Fruit fly (Drosophila melanogaster): ENCODE data around the gene CG10650.

The CG10650 gene

DNA sequence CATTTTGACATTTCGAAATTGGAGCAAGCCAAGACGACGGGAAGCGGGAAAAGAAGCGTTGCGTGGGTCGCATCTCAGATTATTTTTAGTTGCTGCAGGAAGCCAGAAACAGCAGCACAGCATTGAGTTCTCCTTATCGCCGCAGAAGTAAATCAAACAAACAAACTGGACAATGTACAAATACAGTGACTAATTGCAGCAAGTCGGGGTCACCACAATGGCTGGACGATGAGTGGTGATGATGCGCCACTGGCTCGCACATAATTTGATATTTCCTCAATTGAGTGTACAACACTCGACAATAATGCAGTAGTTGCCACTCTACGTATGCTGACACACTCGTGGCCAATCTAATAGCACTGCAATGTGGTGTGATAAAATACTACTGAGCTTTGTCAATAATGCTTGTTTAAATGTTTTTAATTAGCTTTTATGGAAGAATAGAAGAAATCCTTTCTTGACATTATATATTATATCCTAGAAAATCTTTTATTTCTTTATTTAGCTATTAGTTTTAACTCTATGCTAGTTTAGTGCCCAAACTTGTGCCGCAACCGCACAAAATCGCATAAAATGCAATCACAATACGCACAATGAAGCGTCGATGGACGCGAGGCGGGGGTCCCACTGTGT lies 13.7 kb downstream of the CG10650 start (continued):
- no peak for TF ChIP-seq ato (GFP tag; IDR thresholded peaks at IDR 0.05; ENCODE audit: partially characterized antibody)
- TF ChIP-seq Blimp-1 (GFP tag; optimal IDR thresholded peaks at IDR 0.05): peak; percentile 54
- TF ChIP-seq CG4424 (GFP tag; optimal IDR thresholded peaks at IDR 0.05): peak; percentile 18
- TF ChIP-seq chinmo (GFP tag; IDR thresholded peaks at IDR 0.05; ENCODE audit: partially characterized antibody): no peak
- peak; percentile 57 for TF ChIP-seq dmrt11E (tag; optimal IDR thresholded peaks at IDR 0.05)
- TF ChIP-seq CG16815 (GFP tag; optimal IDR thresholded peaks at IDR 0.05): peak; percentile 0
- peak; percentile 64; the same call in 2 of the 3 replicates for TF ChIP-seq zfh1 (GFP tag; IDR thresholded peaks at IDR 0.05)
- TF ChIP-seq CG4328 (GFP tag; optimal IDR thresholded peaks at IDR 0.05): no peak
- peak; percentile 65 to 75 for TF ChIP-seq bsh (GFP tag; optimal IDR thresholded peaks at IDR 0.05)
- TF ChIP-seq pros (GFP tag; optimal IDR thresholded peaks at IDR 0.05): peak; percentile 23
- no peak for TF ChIP-seq Scr (GFP tag; IDR thresholded peaks at IDR 0.05; ENCODE audit: partially characterized antibody)
- no peak for TF ChIP-seq Max (GFP tag; optimal IDR thresholded peaks at IDR 0.05)
- TF ChIP-seq Ssrp (tag; optimal IDR thresholded peaks at IDR 0.05): peak; percentile 31
- no peak for TF ChIP-seq CG6683 (GFP tag; optimal IDR thresholded peaks at IDR 0.05)
- TF ChIP-seq CG17829 (tag; optimal IDR thresholded peaks at IDR 0.05): peak; percentile 10
- TF ChIP-seq CG2678 (tag; optimal IDR thresholded peaks at IDR 0.05): peak; percentile 42
- TF ChIP-seq CG33557 (GFP tag; optimal IDR thresholded peaks at IDR 0.05): peak; percentile 0
- TF ChIP-seq CG9727 (GFP tag; optimal IDR thresholded peaks at IDR 0.05): peak; percentile 32
- peak; percentile 39 for TF ChIP-seq Oli (tag; optimal IDR thresholded peaks at IDR 0.05)
- no peak for TF ChIP-seq odd (GFP tag; optimal IDR thresholded peaks at IDR 0.05)
- TF ChIP-seq CG10321 (GFP tag; IDR thresholded peaks at IDR 0.05): no peak
- no peak for TF ChIP-seq Dp (GFP tag; optimal IDR thresholded peaks at IDR 0.05)
- peak in 1 of 2 experiments; percentile 34 for TF ChIP-seq eve (GFP tag; optimal IDR thresholded peaks at IDR 0.05)
- peak; percentile 11 for TF ChIP-seq Hr3 (GFP tag; optimal IDR thresholded peaks at IDR 0.05)
- peak; percentile 55 for TF ChIP-seq CG10431 (GFP tag; optimal IDR thresholded peaks at IDR 0.05)
- TF ChIP-seq Ptx1 (GFP tag; IDR thresholded peaks at IDR 0.05): 0 out of 2 replicates have a peak, but pooled peaks have one; percentile 8
- peak in 1 of 2 experiments; percentile 0 for TF ChIP-seq dpn (GFP tag; optimal IDR thresholded peaks at IDR 0.05)
- TF ChIP-seq ci (GFP tag; IDR thresholded peaks at IDR 0.05): peak; percentile 22; the same call in 1 of the 3 replicates
- TF ChIP-seq CG14710 (tag; optimal IDR thresholded peaks at IDR 0.05): peak; percentile 22
- no peak for TF ChIP-seq CG6272 (GFP tag; IDR thresholded peaks at IDR 0.05)
- TF ChIP-seq ATbp (GFP tag; optimal IDR thresholded peaks at IDR 0.05): peak; percentile 53
- no peak for TF ChIP-seq cg (GFP tag; optimal IDR thresholded peaks at IDR 0.05)
- no peak for TF ChIP-seq BEAF-32 (GFP tag; optimal IDR thresholded peaks at IDR 0.05)
- no peak for TF ChIP-seq Bteb2 (GFP tag; optimal IDR thresholded peaks at IDR 0.05)
- no peak for TF ChIP-seq CG9437 (GFP tag; optimal IDR thresholded peaks at IDR 0.05)
- TF ChIP-seq D (optimal IDR thresholded peaks at IDR 0.05): no peak
- TF ChIP-seq D (GFP tag; optimal IDR thresholded peaks at IDR 0.05): peak; percentile 61
- TF ChIP-seq Med (GFP tag): peak; percentile 64
- TF ChIP-seq Ravus (GFP tag; IDR thresholded peaks at IDR 0.05): no peak
- TF ChIP-seq ewg (GFP tag; optimal IDR thresholded peaks at IDR 0.05): peak; percentile 11
- TF ChIP-seq vvl (GFP tag; IDR thresholded peaks at IDR 0.05): peak; percentile 60; the same call in 1 of the 2 replicates
- peak; percentile 10 to 60 for TF ChIP-seq Eip74EF (GFP tag; optimal IDR thresholded peaks at IDR 0.05)
- peak; percentile 32 for TF ChIP-seq trem (tag; optimal IDR thresholded peaks at IDR 0.05)
- TF ChIP-seq az2 (GFP tag; optimal IDR thresholded peaks at IDR 0.05): peak; percentile 27
- no peak for TF ChIP-seq CG12744 (GFP tag; optimal IDR thresholded peaks at IDR 0.05)
- TF ChIP-seq CG15601 (tag; optimal IDR thresholded peaks at IDR 0.05): peak; percentile 45
- TF ChIP-seq sr (GFP tag; IDR thresholded peaks at IDR 0.05): peak; percentile 36; the same call in 1 of the 3 replicates
- no peak for TF ChIP-seq CG4282 (GFP tag; optimal IDR thresholded peaks at IDR 0.05)

All from whole organism, embryonic.